Fruit fly (Drosophila melanogaster): Measurements from ENCODE around the gene CG8997.

The CG8997 gene

DNA sequence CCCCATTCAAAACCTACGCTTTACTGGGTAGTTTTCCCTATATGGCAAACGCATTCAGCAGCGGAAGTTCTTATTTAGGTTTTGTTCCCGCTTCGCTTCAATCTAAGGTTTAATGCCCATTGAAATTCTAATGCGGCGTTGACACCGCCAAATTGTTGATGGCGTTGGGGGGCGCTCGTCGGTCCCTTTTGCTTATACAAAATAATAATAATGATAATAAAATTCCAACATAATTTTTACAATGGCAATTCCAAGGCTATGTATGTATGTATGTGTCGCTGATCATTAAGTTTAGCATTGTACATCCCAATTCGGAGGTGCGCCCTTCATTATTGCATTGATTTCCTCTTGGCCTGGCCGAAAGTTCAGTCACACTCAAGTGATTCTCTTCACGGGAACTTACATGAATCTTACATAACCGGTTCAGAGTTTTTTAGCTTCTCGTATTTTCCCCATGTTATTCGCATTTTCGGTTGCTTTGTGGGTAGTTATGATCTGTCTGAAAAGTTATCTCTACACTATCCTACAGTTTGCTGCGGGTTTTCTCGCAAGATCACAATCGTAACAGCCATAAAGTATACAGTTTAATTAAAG, 39.0 kb upstream of the CG8997 start:
- TF ChIP-seq CG8301 (tag; optimal IDR thresholded peaks at IDR 0.05), result no peak
- no peak for TF ChIP-seq CG8159 (tag; optimal IDR thresholded peaks at IDR 0.05)
- TF ChIP-seq Snoo (tag; optimal IDR thresholded peaks at IDR 0.05), result no peak
- no peak for TF ChIP-seq CG13204 (GFP tag; optimal IDR thresholded peaks at IDR 0.05)
- TF ChIP-seq EcR (GFP tag; optimal IDR thresholded peaks at IDR 0.05), result peak; percentile 55
- no peak for TF ChIP-seq CG14655 (GFP tag; optimal IDR thresholded peaks at IDR 0.05)
- no peak for TF ChIP-seq CG32121 (GFP tag; IDR thresholded peaks at IDR 0.05)
- TF ChIP-seq CG34367 (tag; optimal IDR thresholded peaks at IDR 0.05), result no peak
- TF ChIP-seq D1 (tag; optimal IDR thresholded peaks at IDR 0.05), result no peak

- TF ChIP-seq CG13204 (GFP tag; optimal IDR thresholded peaks at IDR 0.05) (no peak), Pif1A (GFP tag; optimal IDR thresholded peaks at IDR 0.05) (peak; percentile 0)
Observed at dm6 chr2L:13881939-13882338, 36.8 kb upstream of the CG8997 start.

- TF ChIP-seq Snoo (tag; optimal IDR thresholded peaks at IDR 0.05) (no peak), CG8301 (tag; optimal IDR thresholded peaks at IDR 0.05) (no peak), CG14655 (GFP tag; optimal IDR thresholded peaks at IDR 0.05) (no peak), fd96Ca (GFP tag; IDR thresholded peaks at IDR 0.05) (0 out of 3 replicates have a peak, but pooled peaks have one; percentile 33)
Observed at dm6 chr2L:13881387-13881902, 36.3 kb upstream of the CG8997 start.

dm6 chr2L:13878801-13879200, 33.7 kb upstream of the CG8997 start:
- no peak for TF ChIP-seq CG9948 (tag; optimal IDR thresholded peaks at IDR 0.05)
- peak; percentile 13; the same call in 1 of the 3 replicates for TF ChIP-seq fd96Ca (GFP tag; IDR thresholded peaks at IDR 0.05)
- TF ChIP-seq Ets98B (GFP tag; IDR thresholded peaks at IDR 0.05), result peak; percentile 52
- peak; percentile 15 for TF ChIP-seq D1 (tag; optimal IDR thresholded peaks at IDR 0.05)
- peak; percentile 25 for TF ChIP-seq EcR (GFP tag; optimal IDR thresholded peaks at IDR 0.05)
- no peak for TF ChIP-seq CG14655 (GFP tag; optimal IDR thresholded peaks at IDR 0.05)
- TF ChIP-seq CG10348 (GFP tag; IDR thresholded peaks at IDR 0.05), result no peak
- peak; percentile 72 for TF ChIP-seq CG4496 (GFP tag; IDR thresholded peaks at IDR 0.05)
- TF ChIP-seq Snoo (tag; optimal IDR thresholded peaks at IDR 0.05), result peak; percentile 0

DNA sequence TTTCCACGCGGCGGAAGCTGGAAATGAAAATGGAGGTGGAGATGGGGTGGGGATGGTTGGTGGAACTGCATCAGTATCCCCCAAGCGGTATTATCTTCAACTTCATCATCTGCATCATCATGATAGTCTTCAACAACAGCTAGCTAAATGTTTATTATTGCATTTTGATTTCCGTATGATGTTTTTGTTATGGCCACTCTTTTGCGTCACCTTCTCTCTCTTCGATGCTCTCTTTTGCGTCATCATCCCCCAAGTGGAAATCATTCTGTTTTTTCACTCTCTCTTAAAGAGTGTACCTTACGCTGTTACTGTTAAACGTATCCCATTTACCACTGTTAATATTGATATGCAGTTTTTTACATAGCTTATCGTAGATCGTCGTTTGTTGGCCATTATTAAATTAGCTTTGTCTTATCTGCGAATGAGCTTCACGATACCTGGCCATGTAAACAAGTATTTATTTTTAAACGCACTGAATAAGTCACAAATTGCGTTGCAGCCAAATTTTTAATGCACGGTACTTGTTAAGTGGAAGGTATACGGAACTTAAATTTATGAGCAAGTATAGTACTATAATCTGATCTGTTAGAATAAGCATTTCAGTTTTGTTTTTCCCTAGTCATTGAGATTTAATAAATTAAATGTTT, 32.9 kb upstream of the CG8997 start:
- TF ChIP-seq CG4496 (GFP tag; IDR thresholded peaks at IDR 0.05) (no peak), CG34367 (tag; optimal IDR thresholded peaks at IDR 0.05) (no peak), rn (GFP tag; IDR thresholded peaks at IDR 0.05) (no peak), fd96Ca (GFP tag; IDR thresholded peaks at IDR 0.05) (no peak), CG14655 (GFP tag; optimal IDR thresholded peaks at IDR 0.05) (no peak)

dm6 chr2L:13876698-13877097, 31.6 kb upstream of the CG8997 start:
- TF ChIP-seq CG10348 (GFP tag; IDR thresholded peaks at IDR 0.05) (no peak), CG8159 (tag; optimal IDR thresholded peaks at IDR 0.05) (no peak), CG32121 (GFP tag; IDR thresholded peaks at IDR 0.05) (no peak), CG14655 (GFP tag; optimal IDR thresholded peaks at IDR 0.05) (no peak), CG9948 (tag; optimal IDR thresholded peaks at IDR 0.05) (no peak)

dm6 chr2L:13873147-13873546, 28.0 kb upstream of the CG8997 start:
- TF ChIP-seq CG32121 (GFP tag; IDR thresholded peaks at IDR 0.05) (no peak), Pif1B (GFP tag; optimal IDR thresholded peaks at IDR 0.05) (no peak), EcR (GFP tag; optimal IDR thresholded peaks at IDR 0.05) (no peak), CG4496 (GFP tag; IDR thresholded peaks at IDR 0.05) (no peak), gl (tag; optimal IDR thresholded peaks at IDR 0.05) (no peak), CG12605 (GFP tag; IDR thresholded peaks at IDR 0.05) (no peak), CG13204 (GFP tag; optimal IDR thresholded peaks at IDR 0.05) (no peak), CG9948 (tag; optimal IDR thresholded peaks at IDR 0.05) (no peak), CG10348 (GFP tag; IDR thresholded peaks at IDR 0.05) (no peak), D1 (tag; optimal IDR thresholded peaks at IDR 0.05) (no peak), CG14655 (GFP tag; optimal IDR thresholded peaks at IDR 0.05) (no peak), CG15710 (tag; optimal IDR thresholded peaks at IDR 0.05) (no peak), Snoo (tag; optimal IDR thresholded peaks at IDR 0.05) (no peak), CG8301 (tag; optimal IDR thresholded peaks at IDR 0.05) (no peak), Ets98B (GFP tag; IDR thresholded peaks at IDR 0.05) (no peak), Pif1A (GFP tag; optimal IDR thresholded peaks at IDR 0.05) (no peak), fd96Ca (GFP tag; IDR thresholded peaks at IDR 0.05) (no peak), CG17806 (tag; optimal IDR thresholded peaks at IDR 0.05) (no peak), CG8159 (tag; optimal IDR thresholded peaks at IDR 0.05) (no peak), rn (GFP tag; IDR thresholded peaks at IDR 0.05) (no peak)

Data from whole organism, pupa.